Worm (Caenorhabditis elegans) whole organism, L4/young adult: ENCODE results near the gene hmt-1.

Source experiments
- W03F9.2 ChIP-seq: fragments of 150-350 bp; optimal IDR thresholded peaks from 2 replicates; lab custom pipeline; 2014; ENCODE audit warnings: missing biosample characterization, missing genetic modification characterization
- dao-5 ChIP-seq: sonication (generic microtip); optimal IDR thresholded peaks from 2 replicates; lab custom pipeline; 2016; ENCODE audit warnings: missing genotype, missing genetic modification characterization, moderate library complexity, missing compliant biosample characterization
- him-1 ChIP-seq: sonication (generic microtip); optimal IDR thresholded peaks from 2 replicates; lab custom pipeline; 2016; ENCODE audit warnings: missing genotype, missing genetic modification reagents, missing genetic modification characterization, missing compliant biosample characterization

hmt-1 gene

ce11 chrIII:11076743-11077142 lies 23.0 kb downstream of the hmt-1 start:
- TF ChIP-seq dao-5 (tag; lab: Kevin White, UChicago), result no peak
- no peak for TF ChIP-seq him-1
- no peak for TF ChIP-seq W03F9.2 (tag; lab: Kevin White, UChicago)

ce11 chrIII:11074214-11074613 lies 25.6 kb downstream of the hmt-1 start, which contains the start of gene str-261:
str-261 (plus strand) TSS chrIII:11074514.
- TF ChIP-seq dao-5 (tag; lab: Kevin White, UChicago), result no peak
- TF ChIP-seq him-1, result no peak
- TF ChIP-seq W03F9.2 (tag; lab: Kevin White, UChicago), result no peak

ce11 chrIII:11070210-11070609 lies 29.6 kb downstream of the hmt-1 start:
- no peak for TF ChIP-seq W03F9.2 (tag; lab: Kevin White, UChicago)
- no peak for TF ChIP-seq him-1
- no peak for TF ChIP-seq dao-5 (tag; lab: Kevin White, UChicago)

ce11 chrIII:11069265-11069664 lies 30.5 kb downstream of the hmt-1 start:
- TF ChIP-seq him-1 (no peak), W03F9.2 (tag; lab: Kevin White, UChicago) (no peak), dao-5 (tag; lab: Kevin White, UChicago) (no peak)

ce11 chrIII:11068553-11068952 lies 31.2 kb downstream of the hmt-1 start, which contains the start of gene W09D6.1:
W09D6.1 (plus strand) TSS chrIII:11068853.
- no peak for TF ChIP-seq him-1
- no peak for TF ChIP-seq W03F9.2 (tag; lab: Kevin White, UChicago)
- no peak for TF ChIP-seq dao-5 (tag; lab: Kevin White, UChicago)

ce11 chrIII:11066691-11067090 lies 33.1 kb downstream of the hmt-1 start:
- TF ChIP-seq him-1 (peak; percentile 81), dao-5 (tag; lab: Kevin White, UChicago) (no peak), W03F9.2 (tag; lab: Kevin White, UChicago) (peak; percentile 74)

- no peak for TF ChIP-seq dao-5 (tag; lab: Kevin White, UChicago)
- no peak for TF ChIP-seq W03F9.2 (tag; lab: Kevin White, UChicago)
Observed at ce11 chrIII:11064576-11064975, 35.2 kb downstream of the hmt-1 start.

ce11 chrIII:11063259-11063658 lies 36.5 kb downstream of the hmt-1 start, which contains the start of gene rsa-2:
rsa-2 (plus strand) TSS chrIII:11063479.
- TF ChIP-seq W03F9.2 (tag; lab: Kevin White, UChicago), result peak; percentile 4
- TF ChIP-seq him-1, result no peak

- TF ChIP-seq dao-5 (tag; lab: Kevin White, UChicago) (no peak), W03F9.2 (tag; lab: Kevin White, UChicago) (peak; percentile 36), him-1 (no peak)
Observed at ce11 chrIII:11059775-11060174, 40.0 kb downstream of the hmt-1 start.

ce11 chrIII:11054532-11055265 lies 45.1 kb downstream of the hmt-1 start:
- no peak for TF ChIP-seq dao-5 (tag; lab: Kevin White, UChicago)

- TF ChIP-seq him-1, result no peak
- no peak for TF ChIP-seq dao-5 (tag; lab: Kevin White, UChicago)
- TF ChIP-seq W03F9.2 (tag; lab: Kevin White, UChicago), result no peak
Observed at ce11 chrIII:11054032-11054431, 45.7 kb downstream of the hmt-1 start.

ce11 chrIII:11053603-11054002 lies 46.2 kb downstream of the hmt-1 start:
- no peak for TF ChIP-seq him-1

- TF ChIP-seq W03F9.2 (tag; lab: Kevin White, UChicago) (no peak), him-1 (no peak)
Observed at ce11 chrIII:11050658-11051118, 49.1 kb downstream of the hmt-1 start.

ce11 chrIII:11046549-11046948 lies 53.2 kb downstream of the hmt-1 start:
- no peak for TF ChIP-seq him-1
- no peak for TF ChIP-seq dao-5 (tag; lab: Kevin White, UChicago)
- TF ChIP-seq W03F9.2 (tag; lab: Kevin White, UChicago), result no peak

ce11 chrIII:11045196-11045595 lies 54.6 kb downstream of the hmt-1 start:
- no peak for TF ChIP-seq him-1
- no peak for TF ChIP-seq dao-5 (tag; lab: Kevin White, UChicago)
- no peak for TF ChIP-seq W03F9.2 (tag; lab: Kevin White, UChicago)
